Fruit fly (Drosophila melanogaster) whole organism, embryonic: Measurements from ENCODE around the gene CG14071.

ENCODE experiments used
- Bteb2 ChIP-seq: fragments of 200-800 bp; sonication (Bioruptor generic); optimal IDR thresholded peaks from 2 replicates; lab custom pipeline; 2016; ENCODE audit warnings: missing biosample characterization, missing genetic modification characterization
- CG10147 ChIP-seq: fragments of 200-800 bp; sonication (Bioruptor generic); optimal IDR thresholded peaks from 2 replicates; lab custom pipeline; 2019; ENCODE audit warnings: missing biosample characterization, mild to moderate bottlenecking, missing genetic modification characterization, moderate library complexity
- CG13287 ChIP-seq: fragments of 200-800 bp; sonication (Bioruptor generic); IDR thresholded peaks from 2 replicates; pipeline ENCODE4 v1.3.6; 2022; ENCODE audit warnings: missing biosample characterization, missing genetic modification characterization; ENCODE audit not compliant: partially characterized antibody
- CG13424 ChIP-seq: fragments of 200-800 bp; sonication (Bioruptor generic); optimal IDR thresholded peaks from 2 replicates; lab custom pipeline; 2019; ENCODE audit warnings: missing biosample characterization, mild to moderate bottlenecking, missing genetic modification characterization, moderate library complexity
- CG13894 ChIP-seq: fragments of 200-800 bp; sonication (Bioruptor generic); optimal IDR thresholded peaks from 3 replicates; lab custom pipeline; 2018; ENCODE audit warnings: missing biosample characterization, mild to moderate bottlenecking, missing genetic modification characterization, moderate library complexity
- CG17328 ChIP-seq: fragments of 200-800 bp; sonication (Bioruptor generic); IDR thresholded peaks from 2 replicates; pipeline ENCODE4 v1.3.6; 2022; ENCODE audit warnings: missing biosample characterization, missing genetic modification characterization
- CG17385 ChIP-seq: fragments of 200-800 bp; sonication (Bioruptor generic); optimal IDR thresholded peaks from 3 replicates; lab custom pipeline; 2018; ENCODE audit warnings: missing biosample characterization, mild to moderate bottlenecking, missing genetic modification characterization
- CG3065 ChIP-seq: fragments of 200-800 bp; sonication (Bioruptor generic); optimal IDR thresholded peaks from 2 replicates; lab custom pipeline; 2016; ENCODE audit warnings: missing biosample characterization, missing genetic modification characterization
- CG33213 ChIP-seq: fragments of 200-800 bp; sonication (Bioruptor generic); optimal IDR thresholded peaks from 3 replicates; lab custom pipeline; 2016; ENCODE audit warnings: missing biosample characterization, missing genetic modification characterization
- CG33557 ChIP-seq: fragments of 200-800 bp; sonication (Bioruptor generic); optimal IDR thresholded peaks from 2 replicates; lab custom pipeline; 2019; ENCODE audit warnings: missing biosample characterization, mild to moderate bottlenecking, missing genetic modification characterization, moderate library complexity
- CG4424 ChIP-seq: fragments of 200-800 bp; sonication (Bioruptor generic); optimal IDR thresholded peaks from 3 replicates; lab custom pipeline; 2016; ENCODE audit warnings: missing biosample characterization, missing genetic modification characterization
- CG4820 ChIP-seq: fragments of 200-800 bp; sonication (Bioruptor generic); optimal IDR thresholded peaks from 3 replicates; lab custom pipeline; 2016; ENCODE audit warnings: missing biosample characterization, missing genetic modification characterization
- CG6175 ChIP-seq: fragments of 200-800 bp; sonication (Bioruptor generic); IDR thresholded peaks from 3 replicates; pipeline ENCODE4 v1.3.6; 2022; ENCODE audit warnings: missing biosample characterization, missing genetic modification characterization
- CG7987 ChIP-seq: fragments of 200-800 bp; sonication (Bioruptor generic); optimal IDR thresholded peaks from 2 replicates; lab custom pipeline; 2018; ENCODE audit warnings: missing biosample characterization, mild to moderate bottlenecking, missing genetic modification characterization, moderate library complexity
- CG8290 ChIP-seq, 3 experiments: fragments of 200-800 bp; sonication (Bioruptor generic); optimal IDR thresholded peaks; 2 replicates each; lab custom pipeline; 2016 to 2019; ENCODE audit warnings: missing biosample characterization in 3 of 3, missing genetic modification characterization in 3 of 3, mild to moderate bottlenecking in 2 of 3, moderate library complexity in 1 of 3
- CG8924 ChIP-seq: fragments of 200-800 bp; optimal IDR thresholded peaks from 3 replicates; lab custom pipeline; 2019; ENCODE audit warnings: missing biosample characterization, mild to moderate bottlenecking, missing genetic modification characterization, moderate library complexity
- Dbx ChIP-seq: fragments of 200-800 bp; sonication (Bioruptor generic); IDR thresholded peaks from 3 replicates; pipeline ENCODE4 v1.3.6; 2022; ENCODE audit warnings: missing biosample characterization, missing genetic modification characterization
- HmgD ChIP-seq: fragments of 200-800 bp; sonication (Bioruptor generic); optimal IDR thresholded peaks from 3 replicates; lab custom pipeline; 2016; ENCODE audit warnings: missing biosample characterization, missing genetic modification characterization
- Hr39 ChIP-seq: fragments of >200 bp; optimal IDR thresholded peaks from 2 replicates; lab custom pipeline; 2017
- Lim3 ChIP-seq: fragments of 200-800 bp; sonication (Bioruptor generic); IDR thresholded peaks from 2 replicates; pipeline ENCODE4 v1.3.6; 2022; ENCODE audit warnings: missing biosample characterization, missing genetic modification characterization
- MTF-1 ChIP-seq: fragments of 200-800 bp; sonication (Bioruptor generic); optimal IDR thresholded peaks from 2 replicates; lab custom pipeline; 2018; ENCODE audit warnings: missing biosample characterization, mild to moderate bottlenecking, missing genetic modification characterization, borderline replicate concordance
- Mes4 ChIP-seq: fragments of 200-800 bp; sonication (Bioruptor generic); optimal IDR thresholded peaks from 2 replicates; lab custom pipeline; 2016; ENCODE audit warnings: missing biosample characterization, missing genetic modification characterization
- Myb ChIP-seq: fragments of 200-800 bp; sonication (Bioruptor generic); optimal IDR thresholded peaks from 2 replicates; lab custom pipeline; 2016; ENCODE audit warnings: missing biosample characterization, missing genetic modification characterization
- Side ChIP-seq: fragments of 200-800 bp; sonication (Bioruptor generic); optimal IDR thresholded peaks from 2 replicates; lab custom pipeline; 2016; ENCODE audit warnings: missing biosample characterization, missing genetic modification characterization
- Spps ChIP-seq: fragments of 200-800 bp; sonication (Bioruptor generic); optimal IDR thresholded peaks from 2 replicates; lab custom pipeline; 2018; ENCODE audit warnings: missing biosample characterization, mild to moderate bottlenecking, missing genetic modification characterization
- TFAM ChIP-seq: fragments of 200-800 bp; sonication (Bioruptor generic); optimal IDR thresholded peaks from 2 replicates; lab custom pipeline; 2017; ENCODE audit warnings: missing biosample characterization, missing genetic modification characterization, inconsistent platforms
- cg ChIP-seq: fragments of 200-800 bp; sonication (Bioruptor generic); optimal IDR thresholded peaks from 3 replicates; lab custom pipeline; 2019; ENCODE audit warnings: missing biosample characterization, mild to moderate bottlenecking, missing genetic modification characterization, moderate library complexity
- chm ChIP-seq: fragments of 200-800 bp; sonication (Bioruptor generic); IDR thresholded peaks from 2 replicates; pipeline ENCODE4 v1.3.6; 2022; ENCODE audit warnings: missing biosample characterization, missing genetic modification characterization
- cwo ChIP-seq: fragments of 200-800 bp; sonication (Bioruptor generic); optimal IDR thresholded peaks from 3 replicates; lab custom pipeline; 2017; ENCODE audit warnings: missing biosample characterization, missing genetic modification characterization, mild to moderate bottlenecking, moderate library complexity, missing genetic modification reagents
- dmrt99B ChIP-seq: fragments of 200-800 bp; sonication (Bioruptor generic); optimal IDR thresholded peaks from 2 replicates; lab custom pipeline; 2018; ENCODE audit warnings: missing biosample characterization, mild to moderate bottlenecking, missing genetic modification characterization, moderate library complexity
- en ChIP-seq: fragments of 200-800 bp; sonication (Bioruptor generic); optimal IDR thresholded peaks from 2 replicates; lab custom pipeline; 2016; ENCODE audit warnings: missing biosample characterization, missing genetic modification characterization
- eve ChIP-seq, 2 experiments: fragments of >200 bp; optimal IDR thresholded peaks; 2 replicates each; lab custom pipeline; 2017; ENCODE audit warnings: missing biosample characterization in 2 of 2, missing genetic modification characterization in 2 of 2
- ewg ChIP-seq: fragments of 200-800 bp; sonication (Bioruptor generic); optimal IDR thresholded peaks from 3 replicates; lab custom pipeline; 2017; ENCODE audit warnings: mild to moderate bottlenecking, missing biosample characterization, missing genetic modification reagents, missing genetic modification characterization
- eyg ChIP-seq: fragments of 200-800 bp; sonication (Bioruptor generic); optimal IDR thresholded peaks from 3 replicates; lab custom pipeline; 2016; ENCODE audit warnings: missing biosample characterization, missing genetic modification characterization
- gce ChIP-seq: fragments of 200-800 bp; sonication (Bioruptor generic); IDR thresholded peaks from 3 replicates; pipeline ENCODE4 v1.3.6; 2022; ENCODE audit warnings: missing biosample characterization, missing genetic modification characterization
- gfzf ChIP-seq: fragments of 200-800 bp; sonication (Bioruptor generic); optimal IDR thresholded peaks from 2 replicates; lab custom pipeline; 2016; ENCODE audit warnings: missing biosample characterization, mild to moderate bottlenecking, missing genetic modification characterization, moderate library complexity
- h ChIP-seq: fragments of >200 bp; optimal IDR thresholded peaks from 2 replicates; lab custom pipeline; 2017
- ham ChIP-seq: fragments of 200-800 bp; sonication (Bioruptor generic); IDR thresholded peaks from 2 replicates; pipeline ENCODE4 v1.3.6; 2022; ENCODE audit warnings: missing biosample characterization, missing genetic modification characterization
- hkb ChIP-seq, 2 experiments: fragments of 200-800 bp in 1 of 2; fragments of >200 bp in 1 of 2; sonication (Bioruptor generic) in 1 of 2; IDR thresholded peaks in 1 of 2; optimal IDR thresholded peaks in 1 of 2; 2 replicates each; pipeline versions ENCODE4 v1.3.6 to Lab custom; 2017 to 2022; ENCODE audit warnings: missing biosample characterization in 1 of 2, missing genetic modification characterization in 1 of 2
- hth ChIP-seq: fragments of >200 bp; optimal IDR thresholded peaks from 2 replicates; lab custom pipeline; 2017; ENCODE audit warnings: inconsistent platforms
- lmd ChIP-seq: fragments of 200-800 bp; sonication (Bioruptor generic); IDR thresholded peaks from 2 replicates; pipeline ENCODE4 v1.3.6; 2022; ENCODE audit warnings: missing biosample characterization, missing genetic modification characterization
- nmo ChIP-seq: fragments of 200-800 bp; sonication (Bioruptor generic); optimal IDR thresholded peaks from 2 replicates; lab custom pipeline; 2018; ENCODE audit warnings: missing biosample characterization, mild to moderate bottlenecking, missing genetic modification characterization, moderate library complexity
- repo ChIP-seq: fragments of 200-800 bp; sonication (Bioruptor generic); optimal IDR thresholded peaks from 2 replicates; lab custom pipeline; 2016; ENCODE audit warnings: missing biosample characterization, missing genetic modification characterization
- slp2 ChIP-seq: fragments of 200-800 bp; sonication (Bioruptor generic); optimal IDR thresholded peaks from 2 replicates; lab custom pipeline; 2016; ENCODE audit warnings: missing biosample characterization, missing genetic modification characterization
- so ChIP-seq: fragments of 200-800 bp; sonication (Bioruptor generic); IDR thresholded peaks from 3 replicates; pipeline ENCODE4 v1.3.6; 2022; ENCODE audit warnings: missing biosample characterization, missing genetic modification characterization
- ssp ChIP-seq: fragments of 200-800 bp; sonication (Bioruptor generic); IDR thresholded peaks from 2 replicates; pipeline ENCODE4 v1.3.6; 2022; ENCODE audit warnings: missing biosample characterization, missing genetic modification characterization
- trem ChIP-seq: fragments of 200-800 bp; optimal IDR thresholded peaks from 3 replicates; lab custom pipeline; 2019; ENCODE audit warnings: missing biosample characterization, mild to moderate bottlenecking, missing genetic modification characterization, moderate library complexity
- vvl ChIP-seq: fragments of 200-800 bp; sonication (Bioruptor generic); IDR thresholded peaks from 2 replicates; pipeline ENCODE4 v1.3.6; 2022; ENCODE audit warnings: missing biosample characterization, missing genetic modification characterization
- wor ChIP-seq: fragments of 200-800 bp; sonication (Bioruptor generic); IDR thresholded peaks from 2 replicates; pipeline ENCODE4 v1.3.6; 2022; ENCODE audit warnings: missing biosample characterization, missing genetic modification characterization
- yki ChIP-seq: fragments of >200 bp; optimal IDR thresholded peaks from 3 replicates; lab custom pipeline; 2018

CG14071 gene

dm6 chr2L:10858064-10859047 lies 30.4 kb downstream of the CG14071 start, which contains the start of the genes aurB and Stam:
Gene aurB, minus strand, starts transcription at chr2L:10858094.
Gene Stam, plus strand, starts transcription at chr2L:10858536.
- TF ChIP-seq nmo (GFP tag; lab: Kevin White, UChicago) (peak; percentile 70), ewg (GFP tag; lab: Kevin White, UChicago) (peak; percentile 40), wor (GFP tag; lab: Robert Waterston, UW) (no peak), en (no peak), CG13894 (tag; lab: Kevin White, UChicago) (peak; percentile 41), Dbx (GFP tag; lab: Robert Waterston, UW) (no peak), HmgD (GFP tag; lab: Kevin White, UChicago) (no peak), CG3065 (peak; percentile 9), so (GFP tag; lab: Robert Waterston, UW) (no peak), slp2 (no peak), vvl (GFP tag; lab: Robert Waterston, UW) (peak; percentile 71), Spps (tag; lab: Kevin White, UChicago) (no peak), trem (tag; lab: Kevin White, UChicago) (peak; percentile 36), CG8924 (peak; percentile 80), eyg (GFP tag; lab: Kevin White, UChicago) (no peak), yki (lab: Kevin White, UChicago) (no peak), gce (GFP tag; lab: Robert Waterston, UW) (no peak), CG17328 (GFP tag; lab: Robert Waterston, UW) (no peak), CG10147 (GFP tag; lab: Kevin White, UChicago) (no peak), eve (GFP tag; optimal IDR thresholded peaks at IDR 0.05; lab: Kevin White, UChicago) (no peak), repo (no peak), TFAM (GFP tag; lab: Kevin White, UChicago) (no peak), Side (GFP tag; lab: Kevin White, UChicago) (no peak), CG7987 (GFP tag; lab: Kevin White, UChicago) (no peak), CG4424 (GFP tag; lab: Kevin White, UChicago) (peak; percentile 47), hkb (optimal IDR thresholded peaks at IDR 0.05; lab: Kevin White, UChicago) (no peak), hkb (GFP tag; IDR thresholded peaks at IDR 0.05; lab: Robert Waterston, UW) (peak; percentile 48), h (lab: Kevin White, UChicago) (no peak), gfzf (GFP tag; lab: Kevin White, UChicago) (peak; percentile 64), CG33557 (peak; percentile 24), CG4820 (GFP tag; lab: Kevin White, UChicago) (no peak), hth (no peak), ssp (0 out of 2 replicates have a peak, but pooled peaks have one; percentile 34), Hr39 (lab: Kevin White, UChicago) (no peak), Lim3 (GFP tag; lab: Robert Waterston, UW) (no peak), ham (GFP tag; lab: Robert Waterston, UW) (no peak), CG8290 (GFP tag; optimal IDR thresholded peaks at IDR 0.05; lab: Kevin White, UChicago) (no peak), CG8290 (tag; optimal IDR thresholded peaks at IDR 0.05; lab: Kevin White, UChicago) (no peak), dmrt99B (tag; lab: Kevin White, UChicago) (peak; percentile 61), CG17385 (GFP tag; lab: Kevin White, UChicago) (peak; percentile 48), Bteb2 (GFP tag; lab: Kevin White, UChicago) (no peak), CG6175 (GFP tag; lab: Robert Waterston, UW) (no peak), CG13424 (tag; lab: Kevin White, UChicago) (peak; percentile 78), chm (GFP tag; lab: Robert Waterston, UW) (0 out of 2 replicates have a peak, but pooled peaks have one; percentile 12), MTF-1 (GFP tag; lab: Kevin White, UChicago) (no peak), CG33213 (GFP tag; lab: Kevin White, UChicago) (no peak), cg (GFP tag; lab: Kevin White, UChicago) (no peak), lmd (GFP tag; lab: Robert Waterston, UW) (peak; percentile 26), CG13287 (GFP tag; lab: Robert Waterston, UW) (no peak), cwo (peak; percentile 32), Myb (GFP tag; lab: Kevin White, UChicago) (peak; percentile 86), Mes4 (GFP tag; lab: Kevin White, UChicago) (no peak)
